Fruit fly (Drosophila melanogaster) whole organism, embryonic: ENCODE data around the gene rec.
A peak's percentile ranks its signal among the peaks of the same experiment; 100 is the strongest.

Source experiments
- Awh ChIP-seq: fragments of 200-800 bp; sonication (Bioruptor generic); IDR thresholded peaks from 2 replicates; pipeline ENCODE4, ENCODE4 v1.3.6; 2022; ENCODE audit warnings: missing biosample characterization, missing genetic modification characterization
- CG10147 ChIP-seq: fragments of 200-800 bp; sonication (Bioruptor generic); optimal IDR thresholded peaks from 2 replicates; lab custom pipeline; 2019; ENCODE audit warnings: missing biosample characterization, mild to moderate bottlenecking, missing genetic modification characterization, moderate library complexity
- CG10321 ChIP-seq: fragments of 200-800 bp; sonication (Bioruptor generic); IDR thresholded peaks from 2 replicates; pipeline ENCODE4 v1.3.6; 2022; ENCODE audit warnings: missing biosample characterization, missing genetic modification characterization
- CG10543 ChIP-seq: fragments of 200-800 bp; sonication (Bioruptor generic); optimal IDR thresholded peaks from 3 replicates; lab custom pipeline; 2017; ENCODE audit warnings: missing biosample characterization, mild to moderate bottlenecking, missing genetic modification characterization, moderate library complexity
- CG10654 ChIP-seq: fragments of 200-800 bp; sonication (Bioruptor generic); optimal IDR thresholded peaks from 2 replicates; lab custom pipeline; 2016; ENCODE audit warnings: missing biosample characterization, missing genetic modification characterization
- CG12942 ChIP-seq: fragments of 200-800 bp; sonication (Bioruptor generic); optimal IDR thresholded peaks from 3 replicates; lab custom pipeline; 2016; ENCODE audit warnings: missing biosample characterization, missing genetic modification characterization
- CG13624 ChIP-seq: fragments of 200-800 bp; sonication (Bioruptor generic); optimal IDR thresholded peaks from 2 replicates; lab custom pipeline; 2016; ENCODE audit warnings: missing biosample characterization, missing genetic modification characterization
- CG1529 ChIP-seq: fragments of 200-800 bp; sonication (Bioruptor generic); optimal IDR thresholded peaks from 3 replicates; lab custom pipeline; 2018; ENCODE audit warnings: missing biosample characterization, missing genetic modification characterization
- CG16863 ChIP-seq: fragments of 200-800 bp; sonication (Bioruptor generic); optimal IDR thresholded peaks from 3 replicates; lab custom pipeline; 2016; ENCODE audit warnings: missing biosample characterization, missing genetic modification characterization
- CG17186 ChIP-seq: fragments of 200-800 bp; sonication (Bioruptor generic); optimal IDR thresholded peaks from 3 replicates; lab custom pipeline; 2017; ENCODE audit warnings: missing biosample characterization, missing genetic modification reagents, missing genetic modification characterization
- CG4707 ChIP-seq: fragments of 200-800 bp; sonication (Bioruptor generic); optimal IDR thresholded peaks from 2 replicates; lab custom pipeline; 2018; ENCODE audit warnings: missing biosample characterization, mild to moderate bottlenecking, missing genetic modification characterization, moderate library complexity
- CG5180 ChIP-seq: fragments of 200-800 bp; sonication (Bioruptor generic); optimal IDR thresholded peaks from 3 replicates; lab custom pipeline; 2017; ENCODE audit warnings: missing biosample characterization, missing genetic modification characterization, mild to moderate bottlenecking, moderate library complexity, missing genetic modification reagents
- CG6254 ChIP-seq: fragments of 200-800 bp; sonication (Bioruptor generic); optimal IDR thresholded peaks from 3 replicates; lab custom pipeline; 2017; ENCODE audit warnings: mild to moderate bottlenecking, missing biosample characterization, missing genetic modification reagents, missing genetic modification characterization
- CG7745 ChIP-seq: fragments of 200-800 bp; sonication (Bioruptor generic); optimal IDR thresholded peaks from 2 replicates; lab custom pipeline; 2018; ENCODE audit warnings: missing biosample characterization, mild to moderate bottlenecking, missing genetic modification characterization, moderate library complexity
- CG9727 ChIP-seq: fragments of 200-800 bp; sonication (Bioruptor generic); optimal IDR thresholded peaks from 3 replicates; lab custom pipeline; 2017; ENCODE audit warnings: missing biosample characterization, mild to moderate bottlenecking, missing genetic modification characterization
- Doc3 ChIP-seq: fragments of 200-800 bp; sonication (Bioruptor generic); IDR thresholded peaks from 3 replicates; pipeline ENCODE4 v1.3.6; 2022; ENCODE audit warnings: missing biosample characterization, missing genetic modification characterization; ENCODE audit not compliant: partially characterized antibody
- Eip74EF ChIP-seq, 2 experiments: fragments of 200-800 bp in 1 of 2; fragments of >200 bp in 1 of 2; sonication (Bioruptor generic) in 1 of 2; optimal IDR thresholded peaks; 2 replicates each; lab custom pipeline; 2017 to 2019; ENCODE audit warnings: missing biosample characterization in 2 of 2, missing genetic modification characterization in 2 of 2, mild to moderate bottlenecking in 1 of 2, moderate library complexity in 1 of 2
- HLH3B ChIP-seq: fragments of 200-800 bp; sonication (Bioruptor generic); IDR thresholded peaks from 2 replicates; pipeline ENCODE4 v1.3.6; 2022; ENCODE audit warnings: missing biosample characterization, missing genetic modification characterization
- HLH4C ChIP-seq: fragments of 200-800 bp; sonication (Bioruptor generic); IDR thresholded peaks from 3 replicates; pipeline ENCODE4 v1.3.6; 2022; ENCODE audit warnings: missing biosample characterization, missing genetic modification characterization; ENCODE audit not compliant: partially characterized antibody
- Jarid2 ChIP-seq: fragments of 200-800 bp; sonication (Bioruptor generic); optimal IDR thresholded peaks from 3 replicates; lab custom pipeline; 2017; ENCODE audit warnings: mild to moderate bottlenecking, missing biosample characterization, missing genetic modification reagents, missing genetic modification characterization
- Lhr ChIP-seq: fragments of 200-800 bp; sonication (Bioruptor generic); optimal IDR thresholded peaks from 3 replicates; lab custom pipeline; 2017; ENCODE audit warnings: mild to moderate bottlenecking, missing biosample characterization, missing genetic modification reagents, missing genetic modification characterization
- MESR4 ChIP-seq: fragments of 200-800 bp; sonication (Bioruptor generic); optimal IDR thresholded peaks from 2 replicates; lab custom pipeline; 2018; ENCODE audit warnings: missing biosample characterization, mild to moderate bottlenecking, missing genetic modification characterization, moderate library complexity
- Nf-YB ChIP-seq: fragments of 200-800 bp; sonication (Bioruptor generic); optimal IDR thresholded peaks from 3 replicates; lab custom pipeline; 2019; ENCODE audit warnings: missing biosample characterization, mild to moderate bottlenecking, missing genetic modification characterization, moderate library complexity
- Pdp1 ChIP-seq, 2 experiments: fragments of 200-800 bp; sonication (Bioruptor generic); optimal IDR thresholded peaks; 3 replicates each; lab custom pipeline; 2016; ENCODE audit warnings: missing biosample characterization in 2 of 2, missing genetic modification characterization in 2 of 2, mild to moderate bottlenecking in 1 of 2, moderate library complexity in 1 of 2
- Sox100B ChIP-seq: fragments of 200-800 bp; sonication (Bioruptor generic); optimal IDR thresholded peaks from 3 replicates; lab custom pipeline; 2018; ENCODE audit warnings: missing biosample characterization, mild to moderate bottlenecking, missing genetic modification characterization
- Stat92E ChIP-seq, 3 experiments: fragments of >200 bp in 2 of 3; fragments of 200-800 bp in 1 of 3; sonication (Bioruptor generic) in 1 of 3; optimal IDR thresholded peaks; 2 replicates each; lab custom pipeline; 2017 to 2019; ENCODE audit warnings: missing biosample characterization in 3 of 3, missing genetic modification characterization in 3 of 3, mild to moderate bottlenecking in 1 of 3, moderate library complexity in 1 of 3
- Vsx1 ChIP-seq: fragments of 200-800 bp; sonication (Bioruptor generic); optimal IDR thresholded peaks from 2 replicates; lab custom pipeline; 2017; ENCODE audit warnings: missing biosample characterization, mild to moderate bottlenecking, missing genetic modification characterization, missing genetic modification reagents
- ac ChIP-seq: fragments of 200-800 bp; sonication (Bioruptor generic); optimal IDR thresholded peaks from 3 replicates; lab custom pipeline; 2017; ENCODE audit warnings: missing biosample characterization, mild to moderate bottlenecking, missing genetic modification characterization
- cato ChIP-seq: fragments of 200-800 bp; sonication (Bioruptor generic); optimal IDR thresholded peaks from 2 replicates; lab custom pipeline; 2016; ENCODE audit warnings: missing biosample characterization, missing genetic modification characterization, borderline replicate concordance
- da ChIP-seq: fragments of 200-800 bp; sonication (Bioruptor generic); optimal IDR thresholded peaks from 2 replicates; lab custom pipeline; 2016; ENCODE audit warnings: missing biosample characterization, missing genetic modification characterization
- en ChIP-seq: fragments of 200-800 bp; sonication (Bioruptor generic); optimal IDR thresholded peaks from 2 replicates; lab custom pipeline; 2016; ENCODE audit warnings: missing biosample characterization, missing genetic modification characterization
- fd102C ChIP-seq: fragments of 200-800 bp; sonication (Bioruptor generic); optimal IDR thresholded peaks from 2 replicates; lab custom pipeline; 2018; ENCODE audit warnings: missing biosample characterization, mild to moderate bottlenecking, missing genetic modification characterization, moderate library complexity
- fd64A ChIP-seq: fragments of 200-800 bp; sonication (Bioruptor generic); optimal IDR thresholded peaks from 3 replicates; lab custom pipeline; 2018; ENCODE audit warnings: missing biosample characterization, mild to moderate bottlenecking, missing genetic modification characterization
- hkb ChIP-seq, 2 experiments: fragments of 200-800 bp in 1 of 2; fragments of >200 bp in 1 of 2; sonication (Bioruptor generic) in 1 of 2; IDR thresholded peaks in 1 of 2; optimal IDR thresholded peaks in 1 of 2; 2 replicates each; pipeline versions ENCODE4 v1.3.6 to Lab custom; 2017 to 2022; ENCODE audit warnings: missing biosample characterization in 1 of 2, missing genetic modification characterization in 1 of 2
- insv ChIP-seq, 2 experiments: fragments of 200-800 bp; sonication (Bioruptor generic); optimal IDR thresholded peaks; 3 replicates each; lab custom pipeline; 2016 to 2018; ENCODE audit warnings: missing biosample characterization in 2 of 2, missing genetic modification characterization in 2 of 2
- lov ChIP-seq, 2 experiments: fragments of 200-800 bp in 1 of 2; fragments of >200 bp in 1 of 2; sonication (Bioruptor generic) in 1 of 2; IDR thresholded peaks in 1 of 2; optimal IDR thresholded peaks in 1 of 2; 2 replicates in 1 of 2; 3 replicates in 1 of 2; pipeline versions ENCODE4 v1.3.6 to Lab custom; 2017 to 2022; ENCODE audit warnings: missing biosample characterization in 1 of 2, missing genetic modification characterization in 1 of 2
- pum ChIP-seq: fragments of 200-800 bp; sonication (Bioruptor generic); optimal IDR thresholded peaks from 2 replicates; lab custom pipeline; 2016; ENCODE audit warnings: missing biosample characterization, missing genetic modification characterization
- sens-2 ChIP-seq: fragments of 200-800 bp; sonication (Bioruptor generic); IDR thresholded peaks from 2 replicates; pipeline ENCODE4 v1.3.6; 2022; ENCODE audit warnings: missing biosample characterization, missing genetic modification characterization
- sna ChIP-seq: fragments of 200-800 bp; sonication (Bioruptor generic); IDR thresholded peaks from 2 replicates; pipeline ENCODE4 v1.3.6; 2022; ENCODE audit warnings: missing biosample characterization, missing genetic modification characterization; ENCODE audit not compliant: partially characterized antibody
- sr ChIP-seq: fragments of 200-800 bp; sonication (Bioruptor generic); IDR thresholded peaks from 3 replicates; pipeline ENCODE4 v1.3.6; 2022; ENCODE audit warnings: missing biosample characterization, missing genetic modification characterization
- stc ChIP-seq: fragments of 200-800 bp; sonication (Bioruptor generic); IDR thresholded peaks from 2 replicates; pipeline ENCODE4 v1.3.6; 2022; ENCODE audit warnings: missing biosample characterization, missing genetic modification characterization
- stwl ChIP-seq: fragments of 200-800 bp; sonication (Bioruptor generic); optimal IDR thresholded peaks from 3 replicates; lab custom pipeline; 2018; ENCODE audit warnings: missing biosample characterization, mild to moderate bottlenecking, missing genetic modification characterization, moderate library complexity
- tap ChIP-seq: fragments of 200-800 bp; optimal IDR thresholded peaks from 3 replicates; lab custom pipeline; 2019; ENCODE audit warnings: missing biosample characterization, mild to moderate bottlenecking, missing genetic modification characterization, moderate library complexity
- trem ChIP-seq: fragments of 200-800 bp; optimal IDR thresholded peaks from 3 replicates; lab custom pipeline; 2019; ENCODE audit warnings: missing biosample characterization, mild to moderate bottlenecking, missing genetic modification characterization, moderate library complexity
- vfl ChIP-seq: fragments of 200-800 bp; sonication (Bioruptor generic); optimal IDR thresholded peaks from 2 replicates; lab custom pipeline; 2016; ENCODE audit warnings: missing biosample characterization, missing genetic modification characterization

The rec gene

DNA sequence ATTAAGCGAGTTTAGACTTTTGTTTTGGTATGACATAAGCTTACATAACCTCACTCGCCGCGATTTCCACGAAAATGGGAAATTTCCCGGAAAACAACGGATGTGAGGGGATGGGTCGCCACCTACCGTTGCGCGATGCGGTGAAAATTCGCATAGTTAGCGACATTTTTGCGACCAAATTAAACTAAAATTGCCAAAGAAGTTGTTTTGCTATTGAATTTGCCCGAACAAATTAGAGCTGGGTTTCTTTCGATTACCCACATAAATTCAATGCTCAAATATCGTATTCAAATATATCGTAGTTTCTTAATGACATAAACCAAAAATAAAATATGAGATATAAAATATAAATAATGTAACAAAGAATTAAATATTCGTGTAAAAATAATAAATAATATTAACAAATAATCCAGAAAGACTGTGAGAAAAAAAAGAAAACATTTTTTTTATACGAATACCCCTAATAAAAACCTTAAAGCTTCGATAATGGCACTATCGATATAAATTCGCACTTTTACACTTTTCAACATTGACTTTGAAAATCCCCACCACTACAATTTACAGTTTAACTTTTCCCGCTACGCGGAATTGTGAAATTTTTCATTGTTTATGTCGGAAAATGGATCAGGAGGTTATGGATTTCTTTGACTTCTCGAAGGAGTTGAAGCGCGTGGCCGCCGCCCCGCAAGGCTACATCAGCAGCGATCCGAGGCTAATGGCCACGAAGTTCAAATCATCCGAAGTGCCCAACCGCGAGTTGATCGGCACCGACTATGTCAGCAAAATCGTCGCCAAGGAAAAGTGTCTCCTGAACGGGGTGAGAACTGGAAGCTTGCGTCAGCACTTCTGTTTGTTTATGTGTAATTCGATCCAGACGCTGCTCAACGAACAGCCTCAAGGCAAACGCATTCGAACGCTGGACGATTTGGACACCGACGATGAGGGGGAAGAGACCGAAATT is 4.7 kb upstream of the rec start, which contains the start of the genes ND-23 and spn-E (continued):
- no peak for TF ChIP-seq tap (tag; lab: Kevin White, UChicago)
- TF ChIP-seq da (GFP tag; lab: Kevin White, UChicago), result no peak
- TF ChIP-seq stc (GFP tag; lab: Robert Waterston, UW), result no peak
- TF ChIP-seq Lhr (GFP tag; lab: Kevin White, UChicago), result no peak
- peak; percentile 40 for TF ChIP-seq CG9727 (GFP tag; lab: Kevin White, UChicago)
- TF ChIP-seq CG13624 (GFP tag; lab: Kevin White, UChicago), result no peak
- no peak for TF ChIP-seq cato (GFP tag; lab: Kevin White, UChicago)
- no peak for TF ChIP-seq CG7745 (tag; lab: Kevin White, UChicago)
- no peak for TF ChIP-seq hkb (optimal IDR thresholded peaks at IDR 0.05; lab: Kevin White, UChicago)
- no peak for TF ChIP-seq hkb (GFP tag; IDR thresholded peaks at IDR 0.05; lab: Robert Waterston, UW)
- no peak for TF ChIP-seq Jarid2 (GFP tag; lab: Kevin White, UChicago)
- TF ChIP-seq CG6254 (GFP tag; lab: Kevin White, UChicago), result no peak
- peak; percentile 76 for TF ChIP-seq Doc3 (GFP tag; lab: Robert Waterston, UW)
- no peak for TF ChIP-seq vfl (GFP tag; lab: Kevin White, UChicago)
- no peak for TF ChIP-seq pum (GFP tag; lab: Kevin White, UChicago)
- TF ChIP-seq sr (GFP tag; lab: Robert Waterston, UW), result no peak
- TF ChIP-seq CG5180, result no peak
- TF ChIP-seq sens-2, result no peak; the same call in 1 of the 2 replicates
- TF ChIP-seq CG10654, result peak; percentile 27
- TF ChIP-seq Awh, result no peak
- no peak for TF ChIP-seq CG10321 (GFP tag; lab: Robert Waterston, UW)
- peak in 1 of 2 experiments; percentile 1 for TF ChIP-seq insv (GFP tag; optimal IDR thresholded peaks at IDR 0.05; lab: Kevin White, UChicago)
- TF ChIP-seq Pdp1 (GFP tag; optimal IDR thresholded peaks at IDR 0.05; lab: Kevin White, UChicago), result peak in 1 of 2 experiments; percentile 99
- no peak for TF ChIP-seq en
- peak; percentile 54 for TF ChIP-seq Sox100B (GFP tag; lab: Kevin White, UChicago)
- TF ChIP-seq fd102C, result no peak
- peak; percentile 44 for TF ChIP-seq CG12942 (GFP tag; lab: Kevin White, UChicago)
- TF ChIP-seq fd64A (GFP tag; lab: Kevin White, UChicago), result no peak
- TF ChIP-seq ac (GFP tag; lab: Kevin White, UChicago), result no peak
- peak; percentile 49 for TF ChIP-seq trem
- no peak for TF ChIP-seq CG10147 (GFP tag; lab: Kevin White, UChicago)
- TF ChIP-seq Nf-YB (GFP tag; lab: Kevin White, UChicago), result no peak
- peak; percentile 65 for TF ChIP-seq HLH4C (GFP tag; lab: Robert Waterston, UW)
- TF ChIP-seq CG1529, result no peak
- TF ChIP-seq Vsx1 (GFP tag; lab: Kevin White, UChicago), result no peak
- no peak for TF ChIP-seq CG4707 (GFP tag; lab: Kevin White, UChicago)
- TF ChIP-seq sna, result peak; percentile 87
- no peak for TF ChIP-seq Stat92E (GFP tag; optimal IDR thresholded peaks at IDR 0.05; lab: Kevin White, UChicago)
- TF ChIP-seq CG16863 (GFP tag; lab: Kevin White, UChicago), result no peak
- peak; percentile 47 for TF ChIP-seq CG10543 (GFP tag; lab: Kevin White, UChicago)
- peak; percentile 81 for TF ChIP-seq MESR4 (GFP tag; lab: Kevin White, UChicago)
- no peak for TF ChIP-seq Eip74EF (GFP tag; optimal IDR thresholded peaks at IDR 0.05; lab: Kevin White, UChicago)
- no peak for TF ChIP-seq CG17186 (GFP tag; lab: Kevin White, UChicago)
- TF ChIP-seq HLH3B (GFP tag; lab: Robert Waterston, UW), result 0 out of 2 replicates have a peak, but pooled peaks have one; percentile 16
- no peak for TF ChIP-seq lov (optimal IDR thresholded peaks at IDR 0.05; lab: Kevin White, UChicago)
- TF ChIP-seq lov (GFP tag; IDR thresholded peaks at IDR 0.05; lab: Robert Waterston, UW), result no peak
- TF ChIP-seq stwl (tag; lab: Kevin White, UChicago), result peak; percentile 79
